Fruit fly (Drosophila melanogaster) whole organism, pupa: Measurements from ENCODE around the gene Eip63E.

ENCODE experiments used
- CG10348 ChIP-seq: fragments of 200-800 bp; sonication (Bioruptor generic); IDR thresholded peaks from 2 replicates; pipeline ENCODE4 v1.3.6; 2022; ENCODE audit warnings: missing biosample characterization, missing genetic modification characterization
- CG12605 ChIP-seq: fragments of 200-800 bp; sonication (Bioruptor generic); IDR thresholded peaks from 2 replicates; pipeline ENCODE4 v1.3.6; 2022; ENCODE audit warnings: missing biosample characterization, missing genetic modification characterization
- CG13204 ChIP-seq: fragments of 200-800 bp; sonication (Bioruptor generic); optimal IDR thresholded peaks from 2 replicates; lab custom pipeline; 2018; ENCODE audit warnings: missing biosample characterization, mild to moderate bottlenecking, missing genetic modification characterization, moderate library complexity
- CG14655 ChIP-seq: fragments of 200-800 bp; sonication (Bioruptor generic); optimal IDR thresholded peaks from 3 replicates; lab custom pipeline; 2017; ENCODE audit warnings: mild to moderate bottlenecking, missing biosample characterization, missing genetic modification reagents, missing genetic modification characterization
- CG15710 ChIP-seq: fragments of 200-800 bp; sonication (Bioruptor generic); optimal IDR thresholded peaks from 2 replicates; lab custom pipeline; 2018; ENCODE audit warnings: missing biosample characterization, mild to moderate bottlenecking, missing genetic modification characterization, moderate library complexity
- CG17806 ChIP-seq: fragments of 200-800 bp; sonication (Bioruptor generic); optimal IDR thresholded peaks from 2 replicates; lab custom pipeline; 2018; ENCODE audit warnings: missing biosample characterization, mild to moderate bottlenecking, missing genetic modification characterization, moderate library complexity
- CG32121 ChIP-seq: fragments of 200-800 bp; sonication (Bioruptor generic); IDR thresholded peaks from 2 replicates; pipeline ENCODE4 v1.3.6; 2022; ENCODE audit warnings: missing biosample characterization, missing genetic modification characterization
- CG34367 ChIP-seq: fragments of 200-800 bp; sonication (Bioruptor generic); optimal IDR thresholded peaks from 2 replicates; lab custom pipeline; 2018; ENCODE audit warnings: missing biosample characterization, mild to moderate bottlenecking, missing genetic modification characterization
- CG4496 ChIP-seq: fragments of 200-800 bp; sonication (Bioruptor generic); IDR thresholded peaks from 3 replicates; pipeline ENCODE4 v1.3.6; 2022; ENCODE audit warnings: missing biosample characterization, missing genetic modification characterization
- CG8159 ChIP-seq: fragments of 200-800 bp; sonication (Bioruptor generic); optimal IDR thresholded peaks from 3 replicates; lab custom pipeline; 2018; ENCODE audit warnings: missing biosample characterization, mild to moderate bottlenecking, missing genetic modification characterization, moderate library complexity
- CG8301 ChIP-seq: fragments of 200-800 bp; sonication (Bioruptor generic); optimal IDR thresholded peaks from 2 replicates; lab custom pipeline; 2018; ENCODE audit warnings: missing biosample characterization, mild to moderate bottlenecking, missing genetic modification characterization
- CG9948 ChIP-seq: fragments of 200-800 bp; sonication (Bioruptor generic); optimal IDR thresholded peaks from 2 replicates; lab custom pipeline; 2018; ENCODE audit warnings: missing biosample characterization, mild to moderate bottlenecking, missing genetic modification characterization, moderate library complexity
- D1 ChIP-seq: fragments of 200-800 bp; sonication (Bioruptor generic); optimal IDR thresholded peaks from 2 replicates; lab custom pipeline; 2018; ENCODE audit warnings: missing biosample characterization, mild to moderate bottlenecking, missing genetic modification characterization, moderate library complexity
- EcR ChIP-seq: fragments of 200-800 bp; sonication (Bioruptor generic); optimal IDR thresholded peaks from 3 replicates; lab custom pipeline; 2019; ENCODE audit warnings: missing biosample characterization, missing genetic modification characterization, mild to moderate bottlenecking, moderate library complexity, missing genetic modification reagents
- Ets98B ChIP-seq: fragments of 200-800 bp; sonication (Bioruptor generic); IDR thresholded peaks from 2 replicates; pipeline ENCODE4 v1.3.6; 2022; ENCODE audit warnings: missing biosample characterization, missing genetic modification characterization
- Pif1A ChIP-seq: fragments of 200-800 bp; sonication (Bioruptor generic); optimal IDR thresholded peaks from 3 replicates; lab custom pipeline; 2016; ENCODE audit warnings: missing biosample characterization, missing genetic modification characterization
- Pif1B ChIP-seq: fragments of 200-800 bp; sonication (Bioruptor generic); optimal IDR thresholded peaks from 3 replicates; lab custom pipeline; 2016; ENCODE audit warnings: missing biosample characterization, missing genetic modification characterization
- Snoo ChIP-seq: fragments of 200-800 bp; sonication (Bioruptor generic); optimal IDR thresholded peaks from 3 replicates; lab custom pipeline; 2017; ENCODE audit warnings: missing biosample characterization, mild to moderate bottlenecking, missing genetic modification characterization, inconsistent platforms
- fd96Ca ChIP-seq: fragments of 200-800 bp; sonication (Bioruptor generic); IDR thresholded peaks from 3 replicates; pipeline ENCODE4 v1.3.6; 2022; ENCODE audit warnings: missing biosample characterization, missing genetic modification characterization
- gl ChIP-seq: fragments of 200-800 bp; sonication (Bioruptor generic); optimal IDR thresholded peaks from 2 replicates; lab custom pipeline; 2018; ENCODE audit warnings: missing biosample characterization, mild to moderate bottlenecking, missing genetic modification characterization
- rn ChIP-seq: fragments of 200-800 bp; sonication (Bioruptor generic); IDR thresholded peaks from 2 replicates; pipeline ENCODE4 v1.3.6; 2022; ENCODE audit warnings: missing biosample characterization, missing genetic modification characterization

Eip63E gene

dm6 chr3L:3542498-3543322, 27.2 kb downstream of the Eip63E start:
- TF ChIP-seq CG8301 (tag; lab: Kevin White, UChicago) (peak; percentile 79), Snoo (tag; lab: Kevin White, UChicago) (peak; percentile 61), CG34367 (tag; lab: Kevin White, UChicago) (peak; percentile 36), CG10348 (no peak), Pif1B (GFP tag; lab: Kevin White, UChicago) (peak; percentile 73), EcR (GFP tag; lab: Kevin White, UChicago) (peak; percentile 7), CG32121 (GFP tag; lab: Robert Waterston, UW) (peak; percentile 58), CG15710 (tag; lab: Kevin White, UChicago) (peak; percentile 58), CG8159 (tag; lab: Kevin White, UChicago) (peak; percentile 70), D1 (peak; percentile 51), gl (no peak), rn (GFP tag; lab: Robert Waterston, UW) (no peak), CG14655 (GFP tag; lab: Kevin White, UChicago) (peak; percentile 87), CG17806 (tag; lab: Kevin White, UChicago) (peak; percentile 65), CG9948 (peak; percentile 70), Ets98B (peak; percentile 18; the same call in 1 of the 2 replicates), Pif1A (peak; percentile 65), CG4496 (no peak; the same call in 2 of the 3 replicates), fd96Ca (GFP tag; lab: Robert Waterston, UW) (0 out of 3 replicates have a peak, but pooled peaks have one; percentile 32)

- peak; percentile 24; the same call in 1 of the 3 replicates for TF ChIP-seq fd96Ca (GFP tag; lab: Robert Waterston, UW)
- peak; percentile 74 for TF ChIP-seq CG12605 (GFP tag; lab: Robert Waterston, UW)
- no peak for TF ChIP-seq gl
- TF ChIP-seq Ets98B = peak; percentile 6; the same call in 1 of the 2 replicates
- no peak for TF ChIP-seq EcR (GFP tag; lab: Kevin White, UChicago)
- TF ChIP-seq CG13204 (GFP tag; lab: Kevin White, UChicago) = peak; percentile 72
- TF ChIP-seq CG4496 = peak; percentile 46; the same call in 2 of the 3 replicates
These were observed 28.0 kb downstream of the Eip63E start for dm6 chr3L:3543525-3543971.

dm6 chr3L:3544221-3544620, 28.7 kb downstream of the Eip63E start:
- TF ChIP-seq CG34367 (tag; lab: Kevin White, UChicago) (no peak), EcR (GFP tag; lab: Kevin White, UChicago) (no peak), Ets98B (no peak), fd96Ca (GFP tag; lab: Robert Waterston, UW) (no peak), CG9948 (no peak), CG15710 (tag; lab: Kevin White, UChicago) (no peak), rn (GFP tag; lab: Robert Waterston, UW) (no peak), Pif1B (GFP tag; lab: Kevin White, UChicago) (no peak), gl (no peak), CG14655 (GFP tag; lab: Kevin White, UChicago) (no peak)

dm6 chr3L:3544930-3545329, 29.4 kb downstream of the Eip63E start:
- TF ChIP-seq CG32121 (GFP tag; lab: Robert Waterston, UW) (no peak), CG17806 (tag; lab: Kevin White, UChicago) (no peak), CG15710 (tag; lab: Kevin White, UChicago) (no peak), Ets98B (no peak), gl (no peak), CG12605 (GFP tag; lab: Robert Waterston, UW) (0 out of 2 replicates have a peak, but pooled peaks have one; percentile 28), CG9948 (no peak), CG13204 (GFP tag; lab: Kevin White, UChicago) (peak; percentile 11), EcR (GFP tag; lab: Kevin White, UChicago) (no peak), CG8301 (tag; lab: Kevin White, UChicago) (no peak), CG4496 (0 out of 3 replicates have a peak, but pooled peaks have one; percentile 28), Pif1A (no peak), rn (GFP tag; lab: Robert Waterston, UW) (no peak), CG34367 (tag; lab: Kevin White, UChicago) (no peak)

DNA sequence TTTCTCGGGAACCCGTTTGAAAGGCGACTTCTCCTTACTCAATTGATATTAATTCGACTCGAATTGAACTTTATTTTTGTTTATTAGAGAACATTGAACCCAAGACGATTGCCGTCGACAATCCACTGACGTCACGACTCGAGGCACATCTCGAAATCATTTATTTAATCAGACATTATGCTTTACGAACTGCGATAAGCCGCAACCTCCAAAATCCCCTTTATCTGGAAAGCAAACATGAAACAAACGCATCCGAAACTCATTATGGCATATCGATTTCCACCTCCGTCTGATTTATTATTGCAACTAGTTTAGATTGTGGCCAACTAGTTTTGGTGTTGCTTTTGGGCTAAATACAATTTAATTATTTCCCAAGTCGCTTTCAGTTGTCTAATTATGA, 31.6 kb downstream of the Eip63E start:
- no peak for TF ChIP-seq CG8301 (tag; lab: Kevin White, UChicago)
- TF ChIP-seq CG34367 (tag; lab: Kevin White, UChicago) = no peak
- no peak for TF ChIP-seq Pif1A
- no peak for TF ChIP-seq EcR (GFP tag; lab: Kevin White, UChicago)
- TF ChIP-seq CG9948 = no peak
- TF ChIP-seq gl = no peak
- TF ChIP-seq CG12605 (GFP tag; lab: Robert Waterston, UW) = no peak
- no peak for TF ChIP-seq fd96Ca (GFP tag; lab: Robert Waterston, UW)
- TF ChIP-seq CG8159 (tag; lab: Kevin White, UChicago) = no peak
- TF ChIP-seq CG4496 = no peak
- no peak for TF ChIP-seq Snoo (tag; lab: Kevin White, UChicago)
- TF ChIP-seq rn (GFP tag; lab: Robert Waterston, UW) = no peak
- no peak for TF ChIP-seq CG17806 (tag; lab: Kevin White, UChicago)
- TF ChIP-seq Ets98B = no peak
- no peak for TF ChIP-seq CG15710 (tag; lab: Kevin White, UChicago)
- no peak for TF ChIP-seq CG32121 (GFP tag; lab: Robert Waterston, UW)
